Worm (Caenorhabditis elegans): ENCODE measurements around the gene crh-1.

DNA sequence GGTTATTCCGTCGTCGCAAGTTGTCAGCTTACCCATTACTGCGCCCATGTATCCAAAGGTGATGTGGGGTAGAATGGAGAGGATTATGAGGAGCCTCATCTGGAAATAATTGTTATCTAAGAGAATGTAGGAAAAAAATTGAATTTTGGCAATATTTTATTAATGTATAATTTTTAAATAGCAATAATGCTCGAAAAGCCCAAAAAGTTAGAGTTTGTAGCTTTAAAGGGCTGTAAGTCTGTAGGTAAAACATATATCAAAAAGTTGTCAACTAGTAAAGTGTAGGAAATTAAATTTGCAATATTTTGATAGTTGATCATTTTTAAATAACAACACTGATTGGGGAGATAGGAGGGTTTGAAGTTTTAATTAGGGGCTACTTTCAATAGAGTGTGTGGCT, 51.2 kb downstream of the crh-1 start, which contains the start of gene Y41C4A.8:
- TF ChIP-seq ama-1 (optimal IDR thresholded peaks at IDR 0.05) (no peak), sox-4 (tag; optimal IDR thresholded peaks at IDR 0.05) (no peak), ceh-31 (tag; optimal IDR thresholded peaks at IDR 0.05) (no peak), ets-4 (tag; optimal IDR thresholded peaks at IDR 0.05) (no peak), elt-2 (tag; optimal IDR thresholded peaks at IDR 0.05) (no peak), ceh-18 (tag; optimal IDR thresholded peaks at IDR 0.05) (no peak), fkh-10 (GFP tag; optimal IDR thresholded peaks at IDR 0.05) (no peak), lin-11 (tag; optimal IDR thresholded peaks at IDR 0.05) (no peak), ceh-22 (tag; optimal IDR thresholded peaks at IDR 0.05) (no peak), pqm-1 (tag; optimal IDR thresholded peaks at IDR 0.05) (no peak), K09A11.1 (tag; optimal IDR thresholded peaks at IDR 0.05; ENCODE audit: insufficient read depth) (no peak)

Measured in whole organism, late embryonic.